Fruit fly (Drosophila melanogaster) whole organism, prepupa: ENCODE measurements around the gene Rad60.

ENCODE experiments used
- Blimp-1 ChIP-seq: fragments of 200-800 bp; sonication (Bioruptor generic); optimal IDR thresholded peaks from 3 replicates; lab custom pipeline; 2017; ENCODE audit warnings: missing biosample characterization, missing genetic modification characterization, mild to moderate bottlenecking, moderate library complexity, missing genetic modification reagents
- CG10631 ChIP-seq: fragments of 200-800 bp; sonication (Bioruptor generic); optimal IDR thresholded peaks from 2 replicates; lab custom pipeline; 2016; ENCODE audit warnings: missing biosample characterization, missing genetic modification characterization
- CG10669 ChIP-seq: fragments of 200-800 bp; sonication (Bioruptor generic); optimal IDR thresholded peaks from 3 replicates; lab custom pipeline; 2018; ENCODE audit warnings: missing biosample characterization, mild to moderate bottlenecking, missing genetic modification characterization, moderate library complexity
- CG11294 ChIP-seq: fragments of 200-800 bp; sonication (Bioruptor generic); IDR thresholded peaks from 2 replicates; pipeline ENCODE4 v1.3.6; 2022; ENCODE audit warnings: missing biosample characterization, missing genetic modification characterization
- CG11902 ChIP-seq: fragments of 200-800 bp; sonication (Bioruptor generic); optimal IDR thresholded peaks from 3 replicates; lab custom pipeline; 2016; ENCODE audit warnings: missing biosample characterization, missing genetic modification characterization
- CG15336 ChIP-seq: fragments of 200-800 bp; sonication (Bioruptor generic); IDR thresholded peaks from 2 replicates; pipeline ENCODE4 v1.3.6; 2022; ENCODE audit warnings: missing biosample characterization, missing genetic modification characterization
- CG1621 ChIP-seq: fragments of 200-800 bp; sonication (Bioruptor generic); optimal IDR thresholded peaks from 3 replicates; lab custom pipeline; 2018; ENCODE audit warnings: missing biosample characterization, mild to moderate bottlenecking, missing genetic modification characterization
- CG16779 ChIP-seq: fragments of 200-800 bp; sonication (Bioruptor generic); optimal IDR thresholded peaks from 3 replicates; lab custom pipeline; 2017; ENCODE audit warnings: missing biosample characterization, mild to moderate bottlenecking, missing genetic modification characterization
- CG32006 ChIP-seq: fragments of 200-800 bp; sonication (Bioruptor generic); optimal IDR thresholded peaks from 3 replicates; lab custom pipeline; 2017; ENCODE audit warnings: missing biosample characterization, mild to moderate bottlenecking, missing genetic modification characterization
- CG3919 ChIP-seq: fragments of 200-800 bp; sonication (Bioruptor generic); optimal IDR thresholded peaks from 3 replicates; lab custom pipeline; 2016; ENCODE audit warnings: missing biosample characterization, missing genetic modification characterization
- CG4318 ChIP-seq: fragments of 200-800 bp; sonication (Bioruptor generic); optimal IDR thresholded peaks from 3 replicates; lab custom pipeline; 2017; ENCODE audit warnings: missing biosample characterization, mild to moderate bottlenecking, missing genetic modification characterization
- CG6276 ChIP-seq: fragments of 200-800 bp; sonication (Bioruptor generic); optimal IDR thresholded peaks from 2 replicates; lab custom pipeline; 2017; ENCODE audit warnings: missing biosample characterization, mild to moderate bottlenecking, missing genetic modification characterization
- CG6792 ChIP-seq: fragments of 200-800 bp; sonication (Bioruptor generic); optimal IDR thresholded peaks from 3 replicates; lab custom pipeline; 2016; ENCODE audit warnings: missing biosample characterization, missing genetic modification characterization
- CG7368 ChIP-seq: fragments of 200-800 bp; sonication (Bioruptor generic); optimal IDR thresholded peaks from 3 replicates; lab custom pipeline; 2016; ENCODE audit warnings: missing biosample characterization, missing genetic modification characterization
- CG8119 ChIP-seq: fragments of 200-800 bp; sonication (Bioruptor generic); IDR thresholded peaks from 3 replicates; pipeline ENCODE4 v1.3.6; 2022; ENCODE audit warnings: missing biosample characterization, missing genetic modification characterization
- CG8632 ChIP-seq: fragments of 200-800 bp; sonication (Bioruptor generic); optimal IDR thresholded peaks from 3 replicates; lab custom pipeline; 2016; ENCODE audit warnings: missing biosample characterization, missing genetic modification characterization
- CG9139 ChIP-seq: fragments of 200-800 bp; sonication (Bioruptor generic); optimal IDR thresholded peaks from 3 replicates; lab custom pipeline; 2017; ENCODE audit warnings: missing biosample characterization, mild to moderate bottlenecking, missing genetic modification characterization
- Eip75B ChIP-seq: fragments of 200-800 bp; sonication (Bioruptor generic); optimal IDR thresholded peaks from 3 replicates; lab custom pipeline; 2016; ENCODE audit warnings: missing biosample characterization, missing genetic modification characterization
- Eip78C ChIP-seq: fragments of 200-800 bp; sonication (Bioruptor generic); peaks from one replicate; lab custom pipeline; 2016; ENCODE audit warnings: missing biosample characterization, missing genetic modification characterization
- Eip93F ChIP-seq: fragments of 200-800 bp; sonication (Bioruptor generic); optimal IDR thresholded peaks from 2 replicates; lab custom pipeline; 2016; ENCODE audit warnings: missing biosample characterization, mild to moderate bottlenecking, missing genetic modification characterization
- Ets21C ChIP-seq: fragments of 200-800 bp; sonication (Bioruptor generic); optimal IDR thresholded peaks from 3 replicates; lab custom pipeline; 2016; ENCODE audit warnings: missing biosample characterization, missing genetic modification characterization
- Ets96B ChIP-seq: fragments of 200-800 bp; optimal IDR thresholded peaks from 2 replicates; lab custom pipeline; 2019; ENCODE audit warnings: missing biosample characterization, mild to moderate bottlenecking, missing genetic modification characterization, moderate library complexity
- Gug ChIP-seq: fragments of 200-800 bp; sonication (Bioruptor generic); IDR thresholded peaks from 2 replicates; pipeline ENCODE4 v1.3.6; 2022; ENCODE audit warnings: missing biosample characterization, missing genetic modification characterization
- Hr38 ChIP-seq: sonication (Bioruptor generic); optimal IDR thresholded peaks from 2 replicates; lab custom pipeline; 2016; ENCODE audit warnings: missing biosample characterization, missing genetic modification characterization
- Hr39 ChIP-seq: fragments of 200-800 bp; sonication (Bioruptor generic); optimal IDR thresholded peaks from 2 replicates; lab custom pipeline; 2016; ENCODE audit warnings: missing biosample characterization, missing genetic modification characterization
- Hr4 ChIP-seq: fragments of 200-800 bp; sonication (Bioruptor generic); optimal IDR thresholded peaks from 3 replicates; lab custom pipeline; 2016; ENCODE audit warnings: missing biosample characterization, missing genetic modification characterization
- Lpt ChIP-seq: fragments of 200-800 bp; sonication (Bioruptor generic); optimal IDR thresholded peaks from 3 replicates; lab custom pipeline; 2016; ENCODE audit warnings: missing biosample characterization, missing genetic modification characterization
- Met ChIP-seq: fragments of 200-800 bp; sonication (Bioruptor generic); optimal IDR thresholded peaks from 3 replicates; lab custom pipeline; 2016; ENCODE audit warnings: missing biosample characterization, missing genetic modification characterization
- Smox ChIP-seq: fragments of 200-800 bp; sonication (Bioruptor generic); optimal IDR thresholded peaks from 3 replicates; lab custom pipeline; 2016; ENCODE audit warnings: missing biosample characterization, missing genetic modification characterization
- Sox102F ChIP-seq: fragments of 200-800 bp; sonication (Bioruptor generic); optimal IDR thresholded peaks from 2 replicates; lab custom pipeline; 2016; ENCODE audit warnings: missing biosample characterization, mild to moderate bottlenecking, missing genetic modification characterization
- Sox14 ChIP-seq: fragments of 200-800 bp; sonication (Bioruptor generic); optimal IDR thresholded peaks from 3 replicates; lab custom pipeline; 2016; ENCODE audit warnings: missing biosample characterization, missing genetic modification characterization
- Sox15 ChIP-seq: fragments of 200-800 bp; sonication (Bioruptor generic); optimal IDR thresholded peaks from 3 replicates; lab custom pipeline; 2016; ENCODE audit warnings: missing biosample characterization, missing genetic modification characterization
- cyc ChIP-seq: fragments of 200-800 bp; sonication (Bioruptor generic); optimal IDR thresholded peaks from 3 replicates; lab custom pipeline; 2016; ENCODE audit warnings: missing biosample characterization, missing genetic modification characterization
- dac ChIP-seq: fragments of 200-800 bp; sonication (Bioruptor generic); optimal IDR thresholded peaks from 2 replicates; lab custom pipeline; 2017; ENCODE audit warnings: missing biosample characterization, mild to moderate bottlenecking, missing genetic modification characterization
- fd59A ChIP-seq: fragments of 200-800 bp; sonication (Bioruptor generic); optimal IDR thresholded peaks from 2 replicates; lab custom pipeline; 2017; ENCODE audit warnings: missing biosample characterization, mild to moderate bottlenecking, missing genetic modification characterization, missing genetic modification reagents
- fd85E ChIP-seq: fragments of 200-800 bp; sonication (Bioruptor generic); optimal IDR thresholded peaks from 3 replicates; lab custom pipeline; 2016; ENCODE audit warnings: missing biosample characterization, missing genetic modification characterization
- fkh ChIP-seq: fragments of 200-800 bp; sonication (Bioruptor generic); optimal IDR thresholded peaks from 3 replicates; lab custom pipeline; 2017; ENCODE audit warnings: missing biosample characterization, mild to moderate bottlenecking, missing genetic modification characterization, moderate library complexity
- lz ChIP-seq: fragments of 200-800 bp; sonication (Bioruptor generic); optimal IDR thresholded peaks from 3 replicates; lab custom pipeline; 2016; ENCODE audit warnings: missing biosample characterization, missing genetic modification characterization
- net ChIP-seq: fragments of 200-800 bp; sonication (Bioruptor generic); optimal IDR thresholded peaks from 3 replicates; lab custom pipeline; 2016; ENCODE audit warnings: missing biosample characterization, missing genetic modification characterization
- pdm3 ChIP-seq: fragments of 200-800 bp; sonication (Bioruptor generic); optimal IDR thresholded peaks from 3 replicates; lab custom pipeline; 2016; ENCODE audit warnings: missing biosample characterization, missing genetic modification characterization
- salr ChIP-seq, 2 experiments: fragments of 200-800 bp; sonication (Bioruptor generic); optimal IDR thresholded peaks; 3 replicates each; lab custom pipeline; 2016 to 2018; ENCODE audit warnings: missing biosample characterization in 2 of 2, missing genetic modification characterization in 2 of 2, mild to moderate bottlenecking in 1 of 2
- svp ChIP-seq: fragments of 200-800 bp; sonication (Bioruptor generic); peaks from one replicate; lab custom pipeline; 2016; ENCODE audit warnings: missing biosample characterization, missing genetic modification characterization
- topi ChIP-seq: fragments of 200-800 bp; sonication (Bioruptor generic); optimal IDR thresholded peaks from 3 replicates; lab custom pipeline; 2016; ENCODE audit warnings: missing biosample characterization, missing genetic modification characterization
- vri ChIP-seq: fragments of 200-800 bp; sonication (Bioruptor generic); optimal IDR thresholded peaks from 3 replicates; lab custom pipeline; 2016; ENCODE audit warnings: missing biosample characterization, mild to moderate bottlenecking, missing genetic modification characterization

Gene Rad60

DNA sequence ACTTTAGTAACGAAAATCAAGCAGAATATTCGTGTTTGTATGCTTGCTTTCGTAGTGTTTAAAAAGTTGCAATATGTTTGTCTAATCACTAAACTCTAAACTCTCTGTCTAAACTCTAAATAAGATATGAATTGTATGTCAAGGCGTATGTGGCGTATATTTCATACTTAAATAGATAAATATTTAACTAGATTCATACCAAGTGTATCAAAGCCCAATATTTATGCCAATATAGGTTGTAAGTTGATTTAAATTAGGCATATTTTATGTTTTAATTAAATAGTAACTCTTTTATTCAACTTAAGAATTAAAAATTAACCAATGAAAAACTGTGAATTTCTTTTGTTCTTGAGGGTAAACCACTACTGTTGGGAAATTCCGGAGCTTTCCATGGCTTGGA, 36.7 kb upstream of the Rad60 start, which contains the start of gene wam:
wam (minus strand) TSS at position 101 of the 400 bp plus-strand sequence.
- TF ChIP-seq CG10669 (no peak), topi (GFP tag; lab: Kevin White, UChicago) (no peak), salr (GFP tag; optimal IDR thresholded peaks at IDR 0.05; lab: Kevin White, UChicago) (no peak), net (GFP tag; lab: Kevin White, UChicago) (no peak), CG3919 (GFP tag; lab: Kevin White, UChicago) (no peak), Smox (GFP tag; lab: Kevin White, UChicago) (no peak), Hr4 (GFP tag; lab: Kevin White, UChicago) (no peak), Eip93F (no peak), pdm3 (no peak), Eip78C (GFP tag; lab: Kevin White, UChicago) (no peak), CG8119 (GFP tag; lab: Robert Waterston, UW) (no peak), Ets96B (no peak), CG6792 (GFP tag; lab: Kevin White, UChicago) (no peak), CG32006 (GFP tag; lab: Kevin White, UChicago) (no peak)

DNA sequence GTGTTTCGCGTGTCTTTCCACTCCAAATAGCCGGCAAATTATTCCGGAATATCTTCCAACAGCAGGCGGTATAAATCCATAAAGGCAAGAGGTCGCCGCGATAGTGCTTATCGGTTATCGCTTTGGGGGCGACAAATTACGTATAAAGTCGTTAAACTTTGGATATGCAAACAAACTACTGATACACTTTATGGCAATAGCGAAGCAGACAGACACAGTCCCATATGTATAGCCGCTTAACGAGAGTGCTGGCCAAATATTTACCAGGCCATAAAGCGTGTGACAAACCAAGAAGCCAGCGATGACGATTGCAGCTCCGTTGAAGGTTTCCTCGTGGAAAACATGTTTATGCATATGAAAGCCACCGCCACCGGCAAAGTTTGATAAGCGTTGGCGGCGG, 33.0 kb upstream of the Rad60 start:
- no peak for TF ChIP-seq lz (GFP tag; lab: Kevin White, UChicago)
- peak; percentile 91 for TF ChIP-seq fkh (GFP tag; lab: Kevin White, UChicago)
- TF ChIP-seq pdm3: no peak

- peak; percentile 4 for TF ChIP-seq fkh (GFP tag; lab: Kevin White, UChicago)
- no peak for TF ChIP-seq CG8119 (GFP tag; lab: Robert Waterston, UW)
These were observed 32.4 kb upstream of the Rad60 start, which contains the start of gene CG6763 for dm6 chr3R:23283702-23284101. Gene CG6763, plus strand, starts transcription at chr3R:23284002.

DNA sequence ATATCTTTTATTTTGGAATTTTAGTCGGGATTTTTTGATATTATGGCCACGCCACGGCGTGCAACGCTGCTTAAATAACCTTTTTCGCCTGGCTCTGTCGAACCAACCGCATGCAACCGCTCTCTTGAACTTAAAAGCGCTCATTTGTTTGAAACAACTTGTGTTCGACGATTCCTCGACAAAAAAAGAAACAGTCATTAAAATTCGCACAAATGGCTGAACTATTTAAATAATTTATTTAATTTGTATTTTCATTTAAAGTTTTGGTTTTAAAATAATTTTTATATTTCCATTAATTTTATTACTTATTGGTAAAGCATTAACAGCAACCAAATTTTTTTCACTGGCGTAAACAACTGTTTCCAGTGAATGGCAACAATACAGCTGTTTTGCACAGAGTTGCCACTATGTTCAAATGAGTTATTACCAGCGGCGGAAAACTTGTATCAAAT, 29.6 kb upstream of the Rad60 start, which contains the start of the genes orb and Cdc16:
orb (minus strand) TSS at position 51 of the 452 bp plus-strand sequence.
Cdc16 (plus strand) TSS at position 396 of the 452 bp plus-strand sequence.
- TF ChIP-seq fkh (GFP tag; lab: Kevin White, UChicago): peak; percentile 72
- TF ChIP-seq CG11902: peak; percentile 68
- peak; percentile 87 for TF ChIP-seq CG32006 (GFP tag; lab: Kevin White, UChicago)
- peak; percentile 85 for TF ChIP-seq CG8632
- TF ChIP-seq Sox15: peak; percentile 75
- peak; percentile 80 for TF ChIP-seq Sox102F (GFP tag; lab: Kevin White, UChicago)
- peak; percentile 93 for TF ChIP-seq Ets96B
- TF ChIP-seq CG7368: peak; percentile 73
- TF ChIP-seq fd59A: peak; percentile 60
- TF ChIP-seq Sox14 (GFP tag; lab: Kevin White, UChicago): no peak
- TF ChIP-seq CG15336: peak; percentile 91
- TF ChIP-seq CG11294: peak; percentile 80
- peak; percentile 69 for TF ChIP-seq CG1621 (tag; lab: Kevin White, UChicago)
- TF ChIP-seq CG3919 (GFP tag; lab: Kevin White, UChicago): peak; percentile 90
- TF ChIP-seq CG6276 (GFP tag; lab: Kevin White, UChicago): peak; percentile 81
- no peak for TF ChIP-seq Met
- TF ChIP-seq net (GFP tag; lab: Kevin White, UChicago): peak; percentile 77
- no peak for TF ChIP-seq Hr38 (GFP tag; lab: Kevin White, UChicago)
- TF ChIP-seq CG10631 (GFP tag; lab: Kevin White, UChicago): peak; percentile 89
- TF ChIP-seq Gug (GFP tag; lab: Robert Waterston, UW): peak; percentile 85
- no peak for TF ChIP-seq svp (GFP tag; lab: Kevin White, UChicago)
- TF ChIP-seq CG4318: peak; percentile 74
- no peak for TF ChIP-seq dac (GFP tag; lab: Kevin White, UChicago)
- TF ChIP-seq CG10669: peak; percentile 84
- peak; percentile 78 for TF ChIP-seq Eip75B
- TF ChIP-seq CG9139 (GFP tag; lab: Kevin White, UChicago): peak; percentile 26
- TF ChIP-seq salr (GFP tag; optimal IDR thresholded peaks at IDR 0.05; lab: Kevin White, UChicago): peak; percentile 60 to 77
- TF ChIP-seq Smox (GFP tag; lab: Kevin White, UChicago): peak; percentile 83
- TF ChIP-seq Hr39 (GFP tag; lab: Kevin White, UChicago): peak; percentile 72
- no peak for TF ChIP-seq Ets21C (GFP tag; lab: Kevin White, UChicago)
- no peak for TF ChIP-seq Blimp-1 (GFP tag; lab: Kevin White, UChicago)
- TF ChIP-seq fd85E (GFP tag; lab: Kevin White, UChicago): no peak
- peak; percentile 69 for TF ChIP-seq Lpt (GFP tag; lab: Kevin White, UChicago)
- peak; percentile 80 for TF ChIP-seq vri
- no peak for TF ChIP-seq pdm3
- TF ChIP-seq CG6792 (GFP tag; lab: Kevin White, UChicago): peak; percentile 85
- TF ChIP-seq Eip78C (GFP tag; lab: Kevin White, UChicago): peak; percentile 96
- peak; percentile 86 for TF ChIP-seq Hr4 (GFP tag; lab: Kevin White, UChicago)
- peak; percentile 83 for TF ChIP-seq cyc
- peak; percentile 65 for TF ChIP-seq CG16779 (tag; lab: Kevin White, UChicago)
- TF ChIP-seq Eip93F: peak; percentile 86
